Fruit fly (Drosophila melanogaster): ENCODE data around the gene Sh3beta.

Gene Sh3beta

DNA sequence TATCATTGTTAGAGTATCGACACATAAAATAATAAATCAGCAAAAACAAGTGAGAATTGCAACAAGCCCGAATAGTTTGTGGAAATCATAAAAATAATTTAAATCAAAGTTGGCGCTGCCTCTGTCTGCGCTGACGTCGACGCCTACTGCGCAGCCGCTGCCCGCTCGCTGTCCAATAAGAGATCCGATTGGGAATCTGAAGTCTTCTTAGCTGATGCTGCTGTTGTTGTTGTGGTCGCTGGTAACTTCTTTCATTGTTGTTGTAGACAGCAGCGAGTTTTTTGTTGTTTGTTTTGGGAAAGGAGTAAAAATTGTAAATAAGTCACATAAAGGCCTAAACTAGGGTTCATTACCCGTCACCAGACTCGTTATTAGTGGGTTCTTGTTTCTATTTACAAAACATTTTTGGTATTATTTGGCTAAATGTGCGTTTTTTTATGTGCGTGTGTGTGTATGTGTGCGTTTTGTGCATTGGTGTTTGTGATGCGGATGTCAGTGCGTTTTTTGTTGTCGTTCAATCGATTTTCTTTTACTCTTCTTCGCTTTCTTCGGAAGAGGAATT, 4.3 kb downstream of the Sh3beta start (continued):
- TF ChIP-seq Antp (GFP tag; optimal IDR thresholded peaks at IDR 0.05) (no peak), repo (GFP tag; optimal IDR thresholded peaks at IDR 0.05) (no peak)

DNA sequence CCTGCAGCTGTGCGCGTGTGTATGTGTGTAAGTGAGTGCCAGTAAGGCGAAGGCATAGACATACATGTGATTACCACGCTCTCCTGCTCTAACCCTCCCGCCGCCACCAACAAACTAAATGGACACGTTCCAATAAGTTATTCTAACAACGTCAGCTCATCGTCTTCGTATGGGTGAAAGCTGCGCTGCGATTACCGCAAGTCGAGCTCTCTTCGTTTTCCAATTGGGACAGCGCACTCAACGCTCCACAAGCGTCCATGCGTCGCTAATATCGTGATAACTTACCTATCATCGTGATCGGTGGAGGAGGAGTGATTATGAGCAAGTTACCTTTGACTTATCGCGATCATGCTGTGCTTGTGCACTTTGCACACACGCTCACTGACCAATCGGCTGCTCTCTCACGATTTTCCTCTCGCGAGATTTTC, 8.0 kb downstream of the Sh3beta start:
- TF ChIP-seq Spps (tag; optimal IDR thresholded peaks at IDR 0.05) (no peak), CG15479 (GFP tag; optimal IDR thresholded peaks at IDR 0.05) (no peak), CG14667 (GFP tag; IDR thresholded peaks at IDR 0.05) (no peak), Bdp1 (GFP tag; optimal IDR thresholded peaks at IDR 0.05) (no peak), CG7928 (GFP tag; optimal IDR thresholded peaks at IDR 0.05) (no peak), Fer2 (tag; optimal IDR thresholded peaks at IDR 0.05) (no peak), Fer3 (tag; optimal IDR thresholded peaks at IDR 0.05) (no peak), kah (GFP tag; optimal IDR thresholded peaks at IDR 0.05) (no peak), sens-2 (GFP tag; IDR thresholded peaks at IDR 0.05) (no peak), CG12299 (tag; optimal IDR thresholded peaks at IDR 0.05) (no peak), vvl (GFP tag; IDR thresholded peaks at IDR 0.05) (peak; percentile 64; the same call in 1 of the 2 replicates), Side (GFP tag; optimal IDR thresholded peaks at IDR 0.05) (no peak), CG1024 (GFP tag; IDR thresholded peaks at IDR 0.05) (peak; percentile 46; the same call in 1 of the 2 replicates), bigmax (GFP tag; optimal IDR thresholded peaks at IDR 0.05) (no peak), Ptx1 (GFP tag; IDR thresholded peaks at IDR 0.05) (0 out of 2 replicates have a peak, but pooled peaks have one; percentile 20), NFAT (GFP tag; IDR thresholded peaks at IDR 0.05) (no peak), CG7271 (tag; optimal IDR thresholded peaks at IDR 0.05) (no peak), Mad (GFP tag; optimal IDR thresholded peaks at IDR 0.05) (no peak), CG18011 (GFP tag; optimal IDR thresholded peaks at IDR 0.05) (no peak), caup (GFP tag; optimal IDR thresholded peaks at IDR 0.05; ENCODE audit: severe bottlenecking) (no peak), repo (GFP tag; optimal IDR thresholded peaks at IDR 0.05) (no peak), p53 (GFP tag; optimal IDR thresholded peaks at IDR 0.05) (no peak), CG4707 (GFP tag; optimal IDR thresholded peaks at IDR 0.05) (no peak), eve (GFP tag; optimal IDR thresholded peaks at IDR 0.05) (no peak), Sry-β (GFP tag; optimal IDR thresholded peaks at IDR 0.05) (no peak), CG34422 (GFP tag; IDR thresholded peaks at IDR 0.05) (no peak), z (GFP tag; IDR thresholded peaks at IDR 0.05) (no peak), HLH54F (GFP tag; optimal IDR thresholded peaks at IDR 0.05) (no peak), sisA (GFP tag; IDR thresholded peaks at IDR 0.05) (no peak), dysf (GFP tag; IDR thresholded peaks at IDR 0.05) (peak; percentile 33; the same call in 1 of the 3 replicates), cwo (GFP tag; optimal IDR thresholded peaks at IDR 0.05) (peak; percentile 71), CG4282 (GFP tag; optimal IDR thresholded peaks at IDR 0.05) (no peak), B-H2 (GFP tag; optimal IDR thresholded peaks at IDR 0.05) (no peak), dmrt11E (tag; optimal IDR thresholded peaks at IDR 0.05) (no peak), CG17802 (tag; optimal IDR thresholded peaks at IDR 0.05) (no peak), CG8924 (tag; optimal IDR thresholded peaks at IDR 0.05) (no peak), Ravus (GFP tag; IDR thresholded peaks at IDR 0.05) (no peak), sim (GFP tag; IDR thresholded peaks at IDR 0.05) (no peak), ash1 (GFP tag; optimal IDR thresholded peaks at IDR 0.05) (no peak), sr (GFP tag; IDR thresholded peaks at IDR 0.05) (no peak), ems (GFP tag; optimal IDR thresholded peaks at IDR 0.05) (no peak), CG12659 (GFP tag; optimal IDR thresholded peaks at IDR 0.05) (no peak), jumu (GFP tag; optimal IDR thresholded peaks at IDR 0.05) (no peak), Oli (tag; optimal IDR thresholded peaks at IDR 0.05) (no peak), CG31224 (GFP tag; IDR thresholded peaks at IDR 0.05) (no peak), CG34224 (GFP tag; IDR thresholded peaks at IDR 0.05; ENCODE audit: partially characterized antibody) (no peak), CG1602 (GFP tag; optimal IDR thresholded peaks at IDR 0.05) (no peak), CG18262 (tag; optimal IDR thresholded peaks at IDR 0.05) (peak; percentile 2)
